Fruit fly (Drosophila melanogaster) whole organism, wandering third instar larva: Measurements from ENCODE around the gene CG43182.

Experiments used
- Abd-B ChIP-seq: fragments of >200 bp; optimal IDR thresholded peaks from 2 replicates; lab custom pipeline; 2017; ENCODE audit warnings: missing biosample characterization, missing genetic modification characterization
- CG9705 ChIP-seq: fragments of 200-800 bp; sonication (Bioruptor generic); optimal IDR thresholded peaks from 2 replicates; lab custom pipeline; 2018; ENCODE audit warnings: missing biosample characterization, mild to moderate bottlenecking, missing genetic modification characterization
- CrebA ChIP-seq: fragments of 200-800 bp; sonication (Bioruptor generic); optimal IDR thresholded peaks from 2 replicates; lab custom pipeline; 2016; ENCODE audit warnings: missing biosample characterization, mild to moderate bottlenecking, missing genetic modification characterization, borderline replicate concordance
- Dif ChIP-seq: fragments of 200-275, 200-300 bp; sonication (Bioruptor generic); optimal IDR thresholded peaks from 2 replicates; lab custom pipeline; 2018; ENCODE audit warnings: missing biosample characterization, missing genetic modification characterization; ENCODE audit not compliant: partially characterized antibody
- GATAd ChIP-seq: sonication (Bioruptor generic); optimal IDR thresholded peaks from 2 replicates; lab custom pipeline; 2016; ENCODE audit warnings: missing biosample characterization, missing genetic modification characterization
- HLH106 ChIP-seq: fragments of 200-800 bp; optimal IDR thresholded peaks from 3 replicates; lab custom pipeline; 2019; ENCODE audit warnings: missing biosample characterization, mild to moderate bottlenecking, missing genetic modification characterization, moderate library complexity
- Hnf4 ChIP-seq: fragments of 200-800 bp; sonication (Bioruptor generic); optimal IDR thresholded peaks from 2 replicates; lab custom pipeline; 2016; ENCODE audit warnings: missing biosample characterization, mild to moderate bottlenecking, missing genetic modification characterization
- Hr78 ChIP-seq: fragments of >200 bp; optimal IDR thresholded peaks from 2 replicates; lab custom pipeline; 2017; ENCODE audit warnings: missing biosample characterization, missing genetic modification characterization
- Hr83 ChIP-seq: fragments of 200-300 bp; sonication (Bioruptor generic); optimal IDR thresholded peaks from 2 replicates; lab custom pipeline; 2016; ENCODE audit warnings: missing biosample characterization, mild to moderate bottlenecking, missing genetic modification characterization, moderate library complexity; ENCODE audit not compliant: poor library complexity, severe bottlenecking
- Jra ChIP-seq: sonication (Bioruptor generic); optimal IDR thresholded peaks from 2 replicates; lab custom pipeline; 2016; ENCODE audit warnings: missing biosample characterization, missing genetic modification characterization
- N ChIP-seq: fragments of >200 bp; optimal IDR thresholded peaks from 2 replicates; lab custom pipeline; 2018; ENCODE audit warnings: missing biosample characterization, missing external identifiers, missing genetic modification characterization
- Rel ChIP-seq, 2 experiments: fragments of 200-800 bp; sonication (Bioruptor generic) in 1 of 2; optimal IDR thresholded peaks; 2 replicates in 1 of 2; 3 replicates in 1 of 2; lab custom pipeline; 2016 to 2019; ENCODE audit warnings: mild to moderate bottlenecking in 2 of 2, missing biosample characterization in 2 of 2, missing genetic modification characterization in 2 of 2, moderate library complexity in 1 of 2
- Sp1 ChIP-seq: fragments of 200-800 bp; sonication (Bioruptor generic); optimal IDR thresholded peaks from 3 replicates; lab custom pipeline; 2019; ENCODE audit warnings: missing biosample characterization, mild to moderate bottlenecking, missing genetic modification characterization, moderate library complexity
- Vsx2 ChIP-seq: fragments of 200-300, 225-300 bp; sonication (Bioruptor generic); optimal IDR thresholded peaks from 2 replicates; lab custom pipeline; 2018; ENCODE audit warnings: missing biosample characterization, missing genetic modification characterization; ENCODE audit not compliant: partially characterized antibody
- br ChIP-seq: fragments of 200-800 bp; sonication (Bioruptor generic); optimal IDR thresholded peaks from 2 replicates; lab custom pipeline; 2016; ENCODE audit warnings: missing biosample characterization, missing genetic modification characterization
- brk ChIP-seq: fragments of 200-800 bp; sonication (Bioruptor generic); optimal IDR thresholded peaks from 2 replicates; lab custom pipeline; 2016; ENCODE audit warnings: missing biosample characterization, mild to moderate bottlenecking, missing genetic modification characterization
- dl ChIP-seq, 2 experiments: fragments of 175-275, 200-275 bp in 1 of 2; fragments of 200-275 bp in 1 of 2; sonication (Bioruptor generic); optimal IDR thresholded peaks; lab custom pipeline; 2018; ENCODE audit warnings: mild to moderate bottlenecking in 2 of 2, missing biosample characterization in 2 of 2, missing genetic modification characterization in 2 of 2, moderate library complexity in 2 of 2; ENCODE audit not compliant: partially characterized antibody in 2 of 2, insufficient read depth in 1 of 2
- dmrt93B ChIP-seq: fragments of 200-800 bp; sonication (Bioruptor generic); optimal IDR thresholded peaks from 2 replicates; lab custom pipeline; 2018; ENCODE audit warnings: missing biosample characterization, mild to moderate bottlenecking, missing genetic modification characterization
- dsf ChIP-seq: sonication (Bioruptor generic); optimal IDR thresholded peaks from 2 replicates; lab custom pipeline; 2016; ENCODE audit warnings: missing biosample characterization, missing genetic modification characterization, borderline replicate concordance
- ey ChIP-seq: fragments of 200-800 bp; sonication (Bioruptor generic); optimal IDR thresholded peaks from 2 replicates; lab custom pipeline; 2016; ENCODE audit warnings: missing biosample characterization, missing genetic modification characterization
- foxo ChIP-seq, 2 experiments: fragments of 200-800 bp; sonication (Bioruptor generic); optimal IDR thresholded peaks; 2 replicates in 1 of 2; 3 replicates in 1 of 2; lab custom pipeline; 2016 to 2017; ENCODE audit warnings: missing biosample characterization in 2 of 2, missing genetic modification characterization in 2 of 2
- fru ChIP-seq: fragments of 200-800 bp; sonication (Bioruptor generic); optimal IDR thresholded peaks from 3 replicates; lab custom pipeline; 2016; ENCODE audit warnings: missing biosample characterization, mild to moderate bottlenecking, missing genetic modification characterization
- h ChIP-seq: fragments of 200-800 bp; sonication (Bioruptor generic); optimal IDR thresholded peaks from 3 replicates; lab custom pipeline; 2016; ENCODE audit warnings: missing biosample characterization, mild to moderate bottlenecking, missing genetic modification characterization
- jim ChIP-seq: fragments of 175-275, 200-325 bp; sonication (Bioruptor generic); optimal IDR thresholded peaks from 2 replicates; lab custom pipeline; 2016; ENCODE audit warnings: missing biosample characterization, mild to moderate bottlenecking, missing genetic modification characterization
- lola ChIP-seq: fragments of >200 bp; optimal IDR thresholded peaks from 2 replicates; lab custom pipeline; 2017; ENCODE audit warnings: missing biosample characterization, missing genetic modification characterization
- pan ChIP-seq: fragments of >200 bp; optimal IDR thresholded peaks from 2 replicates; lab custom pipeline; 2017
- psq ChIP-seq: fragments of 200-800 bp; sonication (Bioruptor generic); optimal IDR thresholded peaks from 3 replicates; lab custom pipeline; 2017; ENCODE audit warnings: missing biosample characterization, mild to moderate bottlenecking, missing genetic modification characterization, moderate library complexity
- rgr ChIP-seq: fragments of 200-800 bp; sonication (Bioruptor generic); optimal IDR thresholded peaks from 3 replicates; lab custom pipeline; 2016; ENCODE audit warnings: missing biosample characterization, mild to moderate bottlenecking, missing genetic modification characterization
- sage ChIP-seq: fragments of 200-800 bp; sonication (Bioruptor generic); optimal IDR thresholded peaks from 2 replicates; lab custom pipeline; 2016; ENCODE audit warnings: missing biosample characterization, mild to moderate bottlenecking, missing genetic modification characterization
- sv ChIP-seq: fragments of 200-800 bp; sonication (Bioruptor generic); optimal IDR thresholded peaks from 3 replicates; lab custom pipeline; 2016; ENCODE audit warnings: missing biosample characterization, missing genetic modification characterization
- tai ChIP-seq: sonication (Bioruptor generic); optimal IDR thresholded peaks from 2 replicates; lab custom pipeline; 2016; ENCODE audit warnings: missing biosample characterization, missing genetic modification characterization
- usp ChIP-seq: fragments of >200 bp; optimal IDR thresholded peaks from 2 replicates; lab custom pipeline; 2017; ENCODE audit warnings: missing biosample characterization, missing genetic modification characterization

The CG43182 gene

DNA sequence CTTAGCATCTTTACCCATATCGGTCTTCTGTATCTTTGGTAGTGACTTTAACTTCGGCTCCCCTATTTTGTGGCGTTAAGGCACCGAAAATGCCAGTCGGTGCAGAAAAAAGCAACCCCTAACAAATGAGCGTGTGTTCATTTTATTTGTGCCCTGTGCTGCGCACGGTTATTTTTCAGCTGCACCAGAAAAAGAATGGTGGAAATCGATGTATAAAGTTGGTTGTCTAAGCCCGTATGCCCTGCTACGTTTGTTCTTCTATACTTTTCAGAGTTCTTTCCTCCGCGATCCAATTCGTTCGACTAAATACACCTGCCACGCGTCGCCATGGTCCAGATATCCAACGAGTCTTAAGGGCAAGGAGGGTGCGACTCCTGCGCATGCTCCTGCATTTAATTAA lies 40.1 kb downstream of the CG43182 start:
- TF ChIP-seq Rel (GFP tag; optimal IDR thresholded peaks at IDR 0.05; lab: Kevin White, UChicago) (no peak), Rel (tag; optimal IDR thresholded peaks at IDR 0.05; lab: Kevin White, UChicago) (no peak), psq (GFP tag; lab: Kevin White, UChicago) (no peak), Sp1 (GFP tag; lab: Kevin White, UChicago) (no peak), CG9705 (GFP tag; lab: Kevin White, UChicago) (no peak), Abd-B (GFP tag; lab: Kevin White, UChicago) (no peak), Jra (GFP tag; lab: Kevin White, UChicago) (no peak), HLH106 (tag; lab: Kevin White, UChicago) (no peak), dmrt93B (GFP tag; lab: Kevin White, UChicago) (no peak), GATAd (GFP tag; lab: Kevin White, UChicago) (no peak), tai (GFP tag; lab: Kevin White, UChicago) (no peak), fru (no peak), sage (no peak), CrebA (GFP tag; lab: Kevin White, UChicago) (no peak), sv (no peak)

- TF ChIP-seq rgr (no peak), br (no peak), N (GFP tag; lab: Kevin White, UChicago) (no peak), Dif (GFP tag; lab: Kevin White, UChicago) (peak; percentile 91), Abd-B (GFP tag; lab: Kevin White, UChicago) (no peak), Hnf4 (GFP tag; lab: Kevin White, UChicago) (no peak), psq (GFP tag; lab: Kevin White, UChicago) (no peak), dl (GFP tag; optimal IDR thresholded peaks at IDR 0.05; lab: Kevin White, UChicago; ENCODE audit: insufficient read depth in 1 of 2, partially characterized antibody in 2 of 2) (peak; percentile 85 to 89), Jra (GFP tag; lab: Kevin White, UChicago) (no peak), Vsx2 (GFP tag; lab: Kevin White, UChicago) (peak; percentile 45), ey (GFP tag; lab: Kevin White, UChicago) (no peak)
Measured at dm6 chrX:395746-396145, 42.9 kb downstream of the CG43182 start, which contains the start of gene sc. Gene sc (plus strand): TSS chrX:396060.

dm6 chrX:399732-400131 lies 46.9 kb downstream of the CG43182 start:
- TF ChIP-seq brk (GFP tag; lab: Kevin White, UChicago) (no peak), rgr (no peak), lola (GFP tag; lab: Kevin White, UChicago) (no peak), h (no peak), usp (GFP tag; lab: Kevin White, UChicago) (no peak), fru (no peak), foxo (GFP tag; optimal IDR thresholded peaks at IDR 0.05; lab: Kevin White, UChicago) (no peak), psq (GFP tag; lab: Kevin White, UChicago) (no peak), pan (lab: Kevin White, UChicago) (no peak), Hnf4 (GFP tag; lab: Kevin White, UChicago) (no peak), jim (GFP tag; lab: Kevin White, UChicago) (no peak), Hr78 (GFP tag; lab: Kevin White, UChicago) (no peak), dsf (GFP tag; lab: Kevin White, UChicago) (no peak), Abd-B (GFP tag; lab: Kevin White, UChicago) (no peak), Jra (GFP tag; lab: Kevin White, UChicago) (no peak), Hr83 (GFP tag; lab: Kevin White, UChicago) (no peak), Rel (GFP tag; optimal IDR thresholded peaks at IDR 0.05; lab: Kevin White, UChicago) (no peak), Rel (tag; optimal IDR thresholded peaks at IDR 0.05; lab: Kevin White, UChicago) (no peak), GATAd (GFP tag; lab: Kevin White, UChicago) (no peak)
- TF ChIP-seq, all 38 proteins: peak for 0
